Worm (Caenorhabditis elegans) whole organism, L4/young adult: ENCODE results near the gene F48G7.13.

Experiments used
- W03F9.2 ChIP-seq: fragments of 150-350 bp; optimal IDR thresholded peaks from 2 replicates; lab custom pipeline; 2014; ENCODE audit warnings: missing biosample characterization, missing genetic modification characterization
- him-1 ChIP-seq: sonication (generic microtip); optimal IDR thresholded peaks from 2 replicates; lab custom pipeline; 2016; ENCODE audit warnings: missing genotype, missing genetic modification reagents, missing genetic modification characterization, missing compliant biosample characterization

DNA sequence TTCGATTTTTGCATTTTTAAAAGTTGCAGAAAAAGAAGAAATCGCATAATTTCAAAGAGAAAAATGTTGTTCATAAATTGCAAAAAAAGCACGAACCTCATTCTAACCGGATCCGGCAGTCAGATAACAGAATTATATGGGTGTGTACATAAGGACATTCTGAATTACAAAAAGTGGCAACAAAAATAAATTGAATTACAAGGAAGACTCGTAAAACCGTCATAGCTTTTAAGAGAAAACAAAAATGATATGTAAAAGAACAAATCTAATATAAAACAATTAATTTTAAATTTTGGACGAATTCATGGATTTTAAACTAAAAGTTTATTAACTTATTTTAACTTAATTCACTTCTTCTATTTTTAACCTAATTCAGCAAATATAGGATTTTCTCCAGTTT lies 44.8 kb downstream of the F48G7.13 start, which contains the start of gene F31F4.17:
- TF ChIP-seq him-1 (tag; lab: Kevin White, UChicago) (no peak), W03F9.2 (tag; lab: Kevin White, UChicago) (no peak)
